Worm (Caenorhabditis elegans) whole organism, L3 larva: ENCODE measurements around the gene sdz-38.

ENCODE experiments used
- ceh-9 ChIP-seq: sonication (generic microtip); optimal IDR thresholded peaks from 2 replicates; lab custom pipeline; 2018; ENCODE audit warnings: missing biosample characterization, missing genetic modification characterization
- lsy-12 ChIP-seq: sonication (generic microtip); optimal IDR thresholded peaks from 2 replicates; lab custom pipeline; 2016; ENCODE audit warnings: mild to moderate bottlenecking, missing genetic modification characterization, missing compliant biosample characterization
- nhr-11 ChIP-seq: fragments of 150-350 bp; optimal IDR thresholded peaks from 2 replicates; lab custom pipeline; 2014; ENCODE audit warnings: missing biosample characterization, missing genetic modification characterization
- nhr-23 ChIP-seq: fragments of 150-350 bp; optimal IDR thresholded peaks from 2 replicates; lab custom pipeline; 2014; ENCODE audit warnings: missing biosample characterization, missing genetic modification reagents, missing genetic modification characterization
- nhr-76 ChIP-seq: fragments of 150-350 bp; sonication (generic microtip); optimal IDR thresholded peaks from 5 replicates; lab custom pipeline; 2014; ENCODE audit warnings: missing biosample characterization, missing genetic modification characterization

DNA sequence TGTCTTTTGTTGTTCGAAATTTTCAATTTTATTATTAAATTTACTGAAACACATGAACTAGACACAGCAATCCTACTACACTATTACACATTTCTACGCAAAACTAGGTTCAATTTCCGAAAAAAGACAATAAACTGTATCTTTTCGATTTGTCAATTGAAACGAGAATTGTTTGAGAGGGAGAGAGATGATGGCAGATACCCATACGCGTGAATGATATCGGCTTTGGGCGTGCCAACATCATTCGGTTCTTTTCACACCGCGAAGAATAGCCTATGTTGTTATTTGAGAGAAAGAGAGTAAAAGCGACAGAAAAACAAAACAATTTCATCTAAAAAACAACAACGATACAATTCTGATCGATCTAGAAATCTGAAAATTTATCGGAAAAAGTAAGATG lies 30.1 kb upstream of the sdz-38 start:
- TF ChIP-seq ceh-9 (tag; lab: Kevin White, UChicago), result no peak
- no peak for TF ChIP-seq nhr-76 (tag; lab: Kevin White, UChicago)
- TF ChIP-seq nhr-23 (tag; lab: Kevin White, UChicago), result no peak
- no peak for TF ChIP-seq nhr-11 (tag; lab: Kevin White, UChicago)
- TF ChIP-seq lsy-12 (tag; lab: Kevin White, UChicago), result no peak
